Fruit fly (Drosophila melanogaster) Kc167 (cell line): ENCODE results near the gene CG15764.

Experiments used
- Myc ChIP-seq: fragments of >200 bp; optimal IDR thresholded peaks from 2 replicates; lab custom pipeline; 2017; ENCODE audit warnings: missing external identifiers
- Sin3A ChIP-seq: fragments of >200 bp; optimal IDR thresholded peaks from 2 replicates; lab custom pipeline; 2018; ENCODE audit warnings: missing external identifiers
- h ChIP-seq: fragments of >200 bp; optimal IDR thresholded peaks from 3 replicates; lab custom pipeline; 2018; ENCODE audit warnings: missing external identifiers
- psq ChIP-seq: fragments of >200 bp; optimal IDR thresholded peaks from 2 replicates; lab custom pipeline; 2017; ENCODE audit warnings: missing external identifiers

- TF ChIP-seq Sin3A, result no peak
- no peak for TF ChIP-seq psq
- TF ChIP-seq h (lab: Kevin White, UChicago), result no peak
- TF ChIP-seq Myc (lab: Kevin White, UChicago), result no peak
Observed at dm6 chrX:5866095-5866494, 2.8 kb upstream of the CG15764 start.
